Fruit fly (Drosophila melanogaster) whole organism, wandering third instar larva: ENCODE data around the gene CG17991.

Source experiments
- Dfd ChIP-seq: fragments of >200 bp; optimal IDR thresholded peaks from 2 replicates; lab custom pipeline; 2017; ENCODE audit warnings: missing biosample characterization, missing genetic modification characterization
- Hnf4 ChIP-seq: fragments of 200-800 bp; sonication (Bioruptor generic); optimal IDR thresholded peaks from 2 replicates; lab custom pipeline; 2016; ENCODE audit warnings: missing biosample characterization, mild to moderate bottlenecking, missing genetic modification characterization
- Hr83 ChIP-seq: fragments of 200-300 bp; sonication (Bioruptor generic); optimal IDR thresholded peaks from 2 replicates; lab custom pipeline; 2016; ENCODE audit warnings: missing biosample characterization, mild to moderate bottlenecking, missing genetic modification characterization, moderate library complexity; ENCODE audit not compliant: poor library complexity, severe bottlenecking
- OdsH ChIP-seq: fragments of 200-800 bp; sonication (Bioruptor generic); optimal IDR thresholded peaks from 2 replicates; lab custom pipeline; 2016; ENCODE audit warnings: missing biosample characterization, mild to moderate bottlenecking, missing genetic modification characterization
- br ChIP-seq: fragments of 200-800 bp; sonication (Bioruptor generic); optimal IDR thresholded peaks from 2 replicates; lab custom pipeline; 2016; ENCODE audit warnings: missing biosample characterization, missing genetic modification characterization
- foxo ChIP-seq, 2 experiments: fragments of 200-800 bp; sonication (Bioruptor generic); optimal IDR thresholded peaks; 2 replicates in 1 of 2; 3 replicates in 1 of 2; lab custom pipeline; 2016 to 2017; ENCODE audit warnings: missing biosample characterization in 2 of 2, missing genetic modification characterization in 2 of 2
- fru ChIP-seq: fragments of 200-800 bp; sonication (Bioruptor generic); optimal IDR thresholded peaks from 3 replicates; lab custom pipeline; 2016; ENCODE audit warnings: missing biosample characterization, mild to moderate bottlenecking, missing genetic modification characterization
- lola ChIP-seq: fragments of >200 bp; optimal IDR thresholded peaks from 2 replicates; lab custom pipeline; 2017; ENCODE audit warnings: missing biosample characterization, missing genetic modification characterization
- pan ChIP-seq: fragments of >200 bp; optimal IDR thresholded peaks from 2 replicates; lab custom pipeline; 2017
- usp ChIP-seq: fragments of >200 bp; optimal IDR thresholded peaks from 2 replicates; lab custom pipeline; 2017; ENCODE audit warnings: missing biosample characterization, missing genetic modification characterization

DNA sequence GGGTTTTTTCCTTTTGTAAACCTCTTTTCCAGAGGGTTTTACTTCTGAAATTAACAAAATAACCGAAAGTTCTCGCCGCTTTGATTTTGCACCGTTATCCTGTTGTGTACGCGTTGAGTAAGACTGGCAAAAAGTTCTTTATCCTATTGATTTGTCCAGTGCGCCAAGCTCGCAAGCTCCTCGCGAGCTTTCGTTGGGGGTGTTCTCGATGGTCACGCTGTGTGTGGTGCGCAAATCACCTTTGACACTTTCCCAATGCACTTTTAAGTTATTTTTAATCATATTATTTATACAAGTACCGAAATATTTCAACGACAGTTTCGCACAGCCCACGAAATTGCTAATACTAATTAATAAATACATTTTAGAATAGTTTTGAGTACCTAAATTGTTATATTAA is 3.1 kb upstream of the CG17991 start:
- TF ChIP-seq fru (GFP tag; lab: Kevin White, UChicago) (no peak), br (GFP tag; lab: Kevin White, UChicago) (no peak), usp (GFP tag; lab: Kevin White, UChicago) (no peak), OdsH (GFP tag; lab: Kevin White, UChicago) (no peak), Dfd (GFP tag; lab: Kevin White, UChicago) (no peak), lola (GFP tag; lab: Kevin White, UChicago) (no peak), Hnf4 (GFP tag; lab: Kevin White, UChicago) (no peak), Hr83 (GFP tag; lab: Kevin White, UChicago) (no peak), pan (lab: Kevin White, UChicago) (no peak), foxo (GFP tag; optimal IDR thresholded peaks at IDR 0.05; lab: Kevin White, UChicago) (no peak)
